Fruit fly (Drosophila melanogaster) whole organism, embryonic: ENCODE results near the gene trk.

Source experiments
- Ada2b ChIP-seq: fragments of 200-800 bp; sonication (Bioruptor generic); IDR thresholded peaks from 2 replicates; pipeline ENCODE4 v1.3.6; 2022; ENCODE audit warnings: missing biosample characterization, missing genetic modification characterization
- CG10274 ChIP-seq: fragments of 200-800 bp; sonication (Bioruptor generic); optimal IDR thresholded peaks from 3 replicates; lab custom pipeline; 2017; ENCODE audit warnings: missing biosample characterization, mild to moderate bottlenecking, missing genetic modification characterization
- CG11085 ChIP-seq: fragments of 200-800 bp; sonication (Bioruptor generic); IDR thresholded peaks from 2 replicates; pipeline ENCODE4 v1.3.6; 2022; ENCODE audit warnings: missing biosample characterization, missing genetic modification characterization
- CG11247 ChIP-seq: fragments of 200-800 bp; sonication (Bioruptor generic); IDR thresholded peaks from 2 replicates; pipeline ENCODE4 v1.3.6; 2022; ENCODE audit warnings: missing biosample characterization, missing genetic modification characterization
- CG11560 ChIP-seq: fragments of 200-800 bp; sonication (Bioruptor generic); IDR thresholded peaks from 3 replicates; pipeline ENCODE4 v1.3.6; 2022; ENCODE audit warnings: missing biosample characterization, missing genetic modification characterization
- CG12299 ChIP-seq: fragments of 200-800 bp; sonication (Bioruptor generic); optimal IDR thresholded peaks from 2 replicates; lab custom pipeline; 2018; ENCODE audit warnings: missing biosample characterization, mild to moderate bottlenecking, missing genetic modification characterization
- CG1233 ChIP-seq: fragments of 200-800 bp; sonication (Bioruptor generic); optimal IDR thresholded peaks from 4 replicates; lab custom pipeline; 2018; ENCODE audit warnings: missing biosample characterization, mild to moderate bottlenecking, missing genetic modification characterization
- CG13123 ChIP-seq: fragments of 200-800 bp; sonication (Bioruptor generic); optimal IDR thresholded peaks from 2 replicates; lab custom pipeline; 2016; ENCODE audit warnings: missing biosample characterization, missing genetic modification characterization
- CG14965 ChIP-seq: fragments of 200-800 bp; sonication (Bioruptor generic); optimal IDR thresholded peaks from 2 replicates; lab custom pipeline; 2016; ENCODE audit warnings: missing biosample characterization, missing genetic modification characterization, borderline replicate concordance
- CG15601 ChIP-seq: fragments of 200-800 bp; sonication (Bioruptor generic); optimal IDR thresholded peaks from 3 replicates; lab custom pipeline; 2019; ENCODE audit warnings: missing biosample characterization, mild to moderate bottlenecking, missing genetic modification characterization, moderate library complexity
- CG1602 ChIP-seq: fragments of 200-800 bp; sonication (Bioruptor generic); optimal IDR thresholded peaks from 3 replicates; lab custom pipeline; 2016; ENCODE audit warnings: missing biosample characterization, missing genetic modification characterization
- CG16813 ChIP-seq: fragments of 200-800 bp; sonication (Bioruptor generic); IDR thresholded peaks from 3 replicates; pipeline ENCODE4 v1.3.6; 2022; ENCODE audit warnings: missing biosample characterization, missing genetic modification characterization; ENCODE audit not compliant: partially characterized antibody
- CG16863 ChIP-seq: fragments of 200-800 bp; sonication (Bioruptor generic); optimal IDR thresholded peaks from 3 replicates; lab custom pipeline; 2016; ENCODE audit warnings: missing biosample characterization, missing genetic modification characterization
- CG17568 ChIP-seq: fragments of 200-800 bp; sonication (Bioruptor generic); optimal IDR thresholded peaks from 2 replicates; lab custom pipeline; 2018; ENCODE audit warnings: missing biosample characterization, mild to moderate bottlenecking, missing genetic modification characterization, moderate library complexity
- CG17802 ChIP-seq: fragments of 200-800 bp; sonication (Bioruptor generic); optimal IDR thresholded peaks from 2 replicates; lab custom pipeline; 2018; ENCODE audit warnings: missing biosample characterization, mild to moderate bottlenecking, missing genetic modification characterization, moderate library complexity
- CG17912 ChIP-seq: fragments of 200-800 bp; sonication (Bioruptor generic); optimal IDR thresholded peaks from 2 replicates; lab custom pipeline; 2018; ENCODE audit warnings: missing biosample characterization, mild to moderate bottlenecking, missing genetic modification characterization
- CG2678 ChIP-seq: fragments of 200-800 bp; sonication (Bioruptor generic); optimal IDR thresholded peaks from 3 replicates; lab custom pipeline; 2019; ENCODE audit warnings: missing biosample characterization, mild to moderate bottlenecking, missing genetic modification characterization, moderate library complexity
- CG32532 ChIP-seq: fragments of 200-800 bp; sonication (Bioruptor generic); IDR thresholded peaks from 2 replicates; pipeline ENCODE4 v1.3.6; 2022; ENCODE audit warnings: missing biosample characterization, missing genetic modification characterization
- CG5953 ChIP-seq: fragments of 200-800 bp; sonication (Bioruptor generic); IDR thresholded peaks from 2 replicates; pipeline ENCODE4 v1.3.6; 2022; ENCODE audit warnings: missing biosample characterization, missing genetic modification characterization
- CG8281 ChIP-seq: fragments of 200-800 bp; sonication (Bioruptor generic); optimal IDR thresholded peaks from 2 replicates; lab custom pipeline; 2018; ENCODE audit warnings: missing biosample characterization, mild to moderate bottlenecking, missing genetic modification characterization, moderate library complexity
- Dfd ChIP-seq, 2 experiments: fragments of >200 bp; optimal IDR thresholded peaks; 2 replicates each; lab custom pipeline; 2017; ENCODE audit warnings: missing biosample characterization in 2 of 2, missing genetic modification characterization in 2 of 2
- ERR ChIP-seq: fragments of 200-800 bp; sonication (Bioruptor generic); optimal IDR thresholded peaks from 2 replicates; lab custom pipeline; 2016; ENCODE audit warnings: missing biosample characterization, missing genetic modification characterization
- Fer1 ChIP-seq: fragments of 200-800 bp; sonication (Bioruptor generic); optimal IDR thresholded peaks from 2 replicates; lab custom pipeline; 2017; ENCODE audit warnings: missing biosample characterization, mild to moderate bottlenecking, missing genetic modification characterization
- HLHmδ ChIP-seq: fragments of 200-800 bp; sonication (Bioruptor generic); optimal IDR thresholded peaks from 2 replicates; lab custom pipeline; 2018; ENCODE audit warnings: missing biosample characterization, mild to moderate bottlenecking, missing genetic modification characterization, moderate library complexity
- Hey ChIP-seq: fragments of 200-800 bp; sonication (Bioruptor generic); optimal IDR thresholded peaks from 3 replicates; lab custom pipeline; 2018; ENCODE audit warnings: missing biosample characterization, mild to moderate bottlenecking, missing genetic modification characterization
- HmgD ChIP-seq: fragments of 200-800 bp; sonication (Bioruptor generic); optimal IDR thresholded peaks from 3 replicates; lab custom pipeline; 2016; ENCODE audit warnings: missing biosample characterization, missing genetic modification characterization
- Hsf ChIP-seq: fragments of 200-800 bp; sonication (Bioruptor generic); optimal IDR thresholded peaks from 3 replicates; lab custom pipeline; 2016; ENCODE audit warnings: missing biosample characterization, missing genetic modification characterization
- Kr ChIP-seq: fragments of 200-800 bp; sonication (Bioruptor generic); optimal IDR thresholded peaks from 2 replicates; lab custom pipeline; 2017; ENCODE audit warnings: missing biosample characterization, mild to moderate bottlenecking, missing genetic modification characterization
- Lpt ChIP-seq: fragments of >200 bp; optimal IDR thresholded peaks from 2 replicates; lab custom pipeline; 2018; ENCODE audit warnings: missing biosample characterization, missing genetic modification characterization
- MBD-R2 ChIP-seq: fragments of 200-800 bp; sonication (Bioruptor generic); IDR thresholded peaks from 2 replicates; pipeline ENCODE4 v1.3.6; 2022; ENCODE audit warnings: missing biosample characterization, missing genetic modification characterization
- NC2α ChIP-seq: fragments of 200-800 bp; sonication (Bioruptor generic); optimal IDR thresholded peaks from 2 replicates; lab custom pipeline; 2016; ENCODE audit warnings: missing biosample characterization, missing genetic modification characterization
- Neu2 ChIP-seq: fragments of 200-800 bp; sonication (Bioruptor generic); optimal IDR thresholded peaks from 3 replicates; lab custom pipeline; 2016; ENCODE audit warnings: missing biosample characterization, missing genetic modification characterization, borderline replicate concordance
- Ssrp ChIP-seq: fragments of 200-800 bp; sonication (Bioruptor generic); optimal IDR thresholded peaks from 2 replicates; lab custom pipeline; 2018; ENCODE audit warnings: missing biosample characterization, mild to moderate bottlenecking, missing genetic modification characterization, moderate library complexity
- amos ChIP-seq: fragments of 200-800 bp; sonication (Bioruptor generic); IDR thresholded peaks from 2 replicates; pipeline ENCODE4 v1.3.6; 2022; ENCODE audit warnings: missing biosample characterization, missing genetic modification characterization; ENCODE audit not compliant: partially characterized antibody
- aop ChIP-seq: fragments of 200-800 bp; sonication (Bioruptor generic); IDR thresholded peaks from 2 replicates; pipeline ENCODE4 v1.3.6; 2022; ENCODE audit warnings: missing biosample characterization, missing genetic modification characterization
- bowl ChIP-seq: fragments of 200-800 bp; sonication (Bioruptor generic); IDR thresholded peaks from 2 replicates; pipeline ENCODE4 v1.3.6; 2022; ENCODE audit warnings: missing biosample characterization, missing genetic modification characterization
- gcm ChIP-seq: fragments of 200-800 bp; sonication (Bioruptor generic); optimal IDR thresholded peaks from 2 replicates; lab custom pipeline; 2019; ENCODE audit warnings: missing biosample characterization, mild to moderate bottlenecking, missing genetic modification characterization, moderate library complexity
- gem ChIP-seq: fragments of 200-800 bp; sonication (Bioruptor generic); optimal IDR thresholded peaks from 2 replicates; lab custom pipeline; 2019; ENCODE audit warnings: missing biosample characterization, mild to moderate bottlenecking, missing genetic modification characterization, moderate library complexity
- gro ChIP-seq: fragments of 200-800 bp; sonication (Bioruptor generic); optimal IDR thresholded peaks from 2 replicates; lab custom pipeline; 2016; ENCODE audit warnings: missing biosample characterization, missing genetic modification characterization
- h ChIP-seq: fragments of >200 bp; optimal IDR thresholded peaks from 2 replicates; lab custom pipeline; 2017
- hb ChIP-seq: fragments of 200-800 bp; sonication (Bioruptor generic); IDR thresholded peaks from 3 replicates; pipeline ENCODE4 v1.3.6; 2022; ENCODE audit warnings: missing biosample characterization, missing genetic modification characterization; ENCODE audit not compliant: partially characterized antibody
- hbn ChIP-seq: fragments of 200-800 bp; sonication (Bioruptor generic); IDR thresholded peaks from 2 replicates; pipeline ENCODE4 v1.3.6; 2022; ENCODE audit warnings: missing biosample characterization, missing genetic modification characterization; ENCODE audit not compliant: partially characterized antibody
- lab ChIP-seq: fragments of 200-800 bp; sonication (Bioruptor generic); optimal IDR thresholded peaks from 3 replicates; lab custom pipeline; 2017; ENCODE audit warnings: missing biosample characterization, missing genetic modification characterization, mild to moderate bottlenecking, moderate library complexity, missing genetic modification reagents
- lmd ChIP-seq: fragments of 200-800 bp; sonication (Bioruptor generic); IDR thresholded peaks from 2 replicates; pipeline ENCODE4 v1.3.6; 2022; ENCODE audit warnings: missing biosample characterization, missing genetic modification characterization
- oc ChIP-seq: fragments of 200-800 bp; sonication (Bioruptor generic); optimal IDR thresholded peaks from 2 replicates; lab custom pipeline; 2018; ENCODE audit warnings: missing biosample characterization, mild to moderate bottlenecking, missing genetic modification characterization, moderate library complexity
- p53 ChIP-seq: fragments of 200-800 bp; sonication (Bioruptor generic); optimal IDR thresholded peaks from 2 replicates; lab custom pipeline; 2016; ENCODE audit warnings: missing biosample characterization, missing genetic modification characterization
- pita ChIP-seq: fragments of 200-800 bp; sonication (Bioruptor generic); optimal IDR thresholded peaks from 2 replicates; lab custom pipeline; 2017; ENCODE audit warnings: missing biosample characterization, mild to moderate bottlenecking, missing genetic modification characterization
- ro ChIP-seq: fragments of 200-800 bp; sonication (Bioruptor generic); IDR thresholded peaks from 2 replicates; pipeline ENCODE4 v1.3.6; 2022; ENCODE audit warnings: missing biosample characterization, missing genetic modification characterization
- sqz ChIP-seq: fragments of 200-800 bp; sonication (Bioruptor generic); optimal IDR thresholded peaks from 3 replicates; lab custom pipeline; 2018; ENCODE audit warnings: missing biosample characterization, mild to moderate bottlenecking, missing genetic modification characterization
- tup ChIP-seq: fragments of 200-800 bp; sonication (Bioruptor generic); optimal IDR thresholded peaks from 2 replicates; lab custom pipeline; 2016; ENCODE audit warnings: missing biosample characterization, mild to moderate bottlenecking, missing genetic modification characterization, moderate library complexity
- twi ChIP-seq: fragments of 200-800 bp; optimal IDR thresholded peaks from 2 replicates; lab custom pipeline; 2019; ENCODE audit warnings: missing biosample characterization, mild to moderate bottlenecking, missing genetic modification characterization, moderate library complexity
- zen ChIP-seq: fragments of 200-800 bp; sonication (Bioruptor generic); optimal IDR thresholded peaks from 3 replicates; lab custom pipeline; 2018; ENCODE audit warnings: missing biosample characterization, mild to moderate bottlenecking, missing genetic modification characterization, moderate library complexity

trk gene

DNA sequence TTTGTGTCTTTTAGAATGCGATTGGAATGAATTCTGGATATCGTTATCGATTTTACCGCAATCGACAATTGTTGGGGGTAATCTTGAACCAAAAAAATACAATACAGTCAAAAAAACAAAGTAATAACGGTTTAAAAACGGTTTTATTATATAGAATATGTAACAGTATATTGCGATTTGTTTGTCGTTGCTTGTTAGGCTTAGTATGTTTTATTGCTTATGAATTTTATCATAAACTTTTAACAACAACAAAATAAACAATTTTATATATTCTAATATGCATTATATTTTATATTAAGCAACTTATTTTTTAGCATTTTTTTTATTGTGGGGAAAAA, 27.7 kb upstream of the trk start, which contains the start of gene CYLD (continued):
- no peak for TF ChIP-seq CG16813 (GFP tag; lab: Robert Waterston, UW)
- TF ChIP-seq CG12299 (tag; lab: Kevin White, UChicago) = peak; percentile 75
- peak; percentile 62 for TF ChIP-seq CG1233 (GFP tag; lab: Kevin White, UChicago)
- no peak for TF ChIP-seq ro (GFP tag; lab: Robert Waterston, UW)
- no peak for TF ChIP-seq oc (tag; lab: Kevin White, UChicago)
- TF ChIP-seq tup = no peak
- no peak for TF ChIP-seq CG17568 (GFP tag; lab: Kevin White, UChicago)
- TF ChIP-seq HmgD = no peak
- peak; percentile 14 for TF ChIP-seq CG8281 (tag; lab: Kevin White, UChicago)
- TF ChIP-seq gro (GFP tag; lab: Kevin White, UChicago) = no peak
- no peak for TF ChIP-seq amos (GFP tag; lab: Robert Waterston, UW)
- TF ChIP-seq Hey = no peak
- no peak for TF ChIP-seq Dfd (GFP tag; optimal IDR thresholded peaks at IDR 0.05; lab: Kevin White, UChicago)
- no peak for TF ChIP-seq CG17802 (tag; lab: Kevin White, UChicago)
- no peak for TF ChIP-seq ERR (GFP tag; lab: Kevin White, UChicago)
- peak; percentile 73 for TF ChIP-seq gcm (GFP tag; lab: Kevin White, UChicago)
- TF ChIP-seq pita (GFP tag; lab: Kevin White, UChicago) = no peak
- TF ChIP-seq CG10274 = no peak
- TF ChIP-seq aop (GFP tag; lab: Robert Waterston, UW) = no peak
- no peak for TF ChIP-seq lab (GFP tag; lab: Kevin White, UChicago)
- no peak for TF ChIP-seq Lpt (GFP tag; lab: Kevin White, UChicago)
- TF ChIP-seq bowl (GFP tag; lab: Robert Waterston, UW) = no peak; the same call in 1 of the 2 replicates
- TF ChIP-seq CG17912 (GFP tag; lab: Kevin White, UChicago) = no peak
- no peak for TF ChIP-seq hbn (GFP tag; lab: Robert Waterston, UW)
- no peak for TF ChIP-seq CG11085 (GFP tag; lab: Robert Waterston, UW)
- no peak for TF ChIP-seq hb (GFP tag; lab: Robert Waterston, UW)
- TF ChIP-seq h (lab: Kevin White, UChicago) = no peak
- TF ChIP-seq MBD-R2 (GFP tag; lab: Robert Waterston, UW) = peak; percentile 56
- TF ChIP-seq CG15601 (tag; lab: Kevin White, UChicago) = peak; percentile 70
- peak; percentile 59 for TF ChIP-seq CG1602 (GFP tag; lab: Kevin White, UChicago)
- no peak for TF ChIP-seq NC2α (GFP tag; lab: Kevin White, UChicago)
- peak; percentile 67 for TF ChIP-seq CG13123 (GFP tag; lab: Kevin White, UChicago)
- peak; percentile 9 for TF ChIP-seq twi (tag; lab: Kevin White, UChicago)
- TF ChIP-seq Hsf (GFP tag; lab: Kevin White, UChicago) = peak; percentile 58
- TF ChIP-seq sqz (GFP tag; lab: Kevin White, UChicago) = peak; percentile 50
- TF ChIP-seq Kr = no peak
- no peak for TF ChIP-seq CG11560 (tag; lab: Robert Waterston, UW)
- TF ChIP-seq Ada2b (GFP tag; lab: Robert Waterston, UW) = peak; percentile 40; the same call in 1 of the 2 replicates
- TF ChIP-seq CG5953 = no peak
- peak; percentile 84; the same call in 1 of the 2 replicates for TF ChIP-seq CG32532
- peak; percentile 89 for TF ChIP-seq gem (tag; lab: Kevin White, UChicago)
- no peak; the same call in 1 of the 2 replicates for TF ChIP-seq lmd (GFP tag; lab: Robert Waterston, UW)
- TF ChIP-seq Fer1 (GFP tag; lab: Kevin White, UChicago) = peak; percentile 67
- TF ChIP-seq Neu2 = no peak
- TF ChIP-seq CG16863 (GFP tag; lab: Kevin White, UChicago) = peak; percentile 14
- TF ChIP-seq CG2678 (tag; lab: Kevin White, UChicago) = peak; percentile 83
- no peak for TF ChIP-seq HLHmδ
- peak; percentile 63 for TF ChIP-seq Ssrp (tag; lab: Kevin White, UChicago)
- TF ChIP-seq CG14965 (GFP tag; lab: Kevin White, UChicago) = no peak
- peak; percentile 62 for TF ChIP-seq zen
- no peak for TF ChIP-seq p53 (GFP tag; lab: Kevin White, UChicago)
- TF ChIP-seq CG11247 (GFP tag; lab: Robert Waterston, UW) = no peak
